Fruit fly (Drosophila melanogaster): ENCODE data around the gene CG4829.

Gene CG4829

DNA sequence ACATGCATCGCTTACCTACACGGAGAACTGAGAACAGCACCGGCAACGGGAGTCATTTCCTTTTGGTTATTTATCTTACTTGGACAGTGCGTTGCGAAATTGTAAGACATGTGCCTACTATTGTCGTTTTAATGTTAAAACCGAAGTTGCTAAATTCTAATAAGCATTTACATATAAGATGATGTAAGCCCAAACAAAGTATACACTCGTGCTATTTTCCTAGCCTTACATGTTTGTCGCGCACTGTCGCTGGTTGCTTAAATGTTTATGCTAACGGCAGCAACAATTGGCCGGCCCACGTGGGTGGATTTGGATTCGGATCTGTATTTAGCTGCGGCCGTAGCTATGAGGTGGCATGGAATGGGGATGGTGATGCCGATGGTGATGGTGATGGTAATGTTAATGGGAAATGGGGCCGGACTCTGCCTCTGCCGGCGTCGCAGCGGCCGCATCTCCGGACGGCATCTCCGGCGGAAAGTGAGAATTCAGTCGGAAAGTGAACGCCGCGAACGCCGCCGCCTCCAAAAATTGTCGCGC, at the start of gene CG4829 (continued):
- TF ChIP-seq sqz (GFP tag; optimal IDR thresholded peaks at IDR 0.05) (peak; percentile 88), CG33557 (GFP tag; optimal IDR thresholded peaks at IDR 0.05) (peak; percentile 52), CoRest (tag; optimal IDR thresholded peaks at IDR 0.05) (peak; percentile 90), CG7987 (GFP tag; optimal IDR thresholded peaks at IDR 0.05) (peak; percentile 72), tap (tag; optimal IDR thresholded peaks at IDR 0.05) (peak; percentile 92), CG4360 (GFP tag; IDR thresholded peaks at IDR 0.05) (peak; percentile 50), sisA (GFP tag; IDR thresholded peaks at IDR 0.05) (peak; percentile 92), bcd (GFP tag; optimal IDR thresholded peaks at IDR 0.05) (peak; percentile 86), CG33213 (GFP tag; optimal IDR thresholded peaks at IDR 0.05) (peak; percentile 85), MTF-1 (GFP tag; optimal IDR thresholded peaks at IDR 0.05; ENCODE audit: borderline replicate concordance) (peak; percentile 86), gt (GFP tag; IDR thresholded peaks at IDR 0.05) (no peak; the same call in 1 of the 2 replicates), ranshi (GFP tag; IDR thresholded peaks at IDR 0.05) (peak; percentile 90), CG18011 (GFP tag; optimal IDR thresholded peaks at IDR 0.05) (peak; percentile 52), CG8089 (GFP tag; optimal IDR thresholded peaks at IDR 0.05) (peak; percentile 84), Scr (GFP tag; IDR thresholded peaks at IDR 0.05; ENCODE audit: partially characterized antibody) (no peak), h (optimal IDR thresholded peaks at IDR 0.05) (no peak), CG11723 (GFP tag; optimal IDR thresholded peaks at IDR 0.05) (peak; percentile 77), vvl (GFP tag; IDR thresholded peaks at IDR 0.05) (peak; percentile 94), MESR4 (GFP tag; optimal IDR thresholded peaks at IDR 0.05) (peak; percentile 10), CG12769 (tag; optimal IDR thresholded peaks at IDR 0.05) (peak; percentile 95), chm (GFP tag; IDR thresholded peaks at IDR 0.05) (peak; percentile 87; the same call in 1 of the 2 replicates), CG1603 (tag; optimal IDR thresholded peaks at IDR 0.05) (peak; percentile 95), Side (GFP tag; optimal IDR thresholded peaks at IDR 0.05) (peak; percentile 85), CG17385 (GFP tag; optimal IDR thresholded peaks at IDR 0.05) (peak; percentile 85), wdn (GFP tag; IDR thresholded peaks at IDR 0.05) (peak; percentile 70; the same call in 1 of the 2 replicates), CG7372 (GFP tag; IDR thresholded peaks at IDR 0.05) (peak; percentile 79), CG30403 (GFP tag; optimal IDR thresholded peaks at IDR 0.05) (peak; percentile 85), CG16815 (GFP tag; optimal IDR thresholded peaks at IDR 0.05) (peak; percentile 63), Sry-β (GFP tag; optimal IDR thresholded peaks at IDR 0.05) (peak; percentile 6), ro (GFP tag; IDR thresholded peaks at IDR 0.05) (peak; percentile 73), lola (GFP tag; optimal IDR thresholded peaks at IDR 0.05) (peak in 1 of 3 experiments; percentile 66), CTCF (GFP tag; optimal IDR thresholded peaks at IDR 0.05) (peak; percentile 51), CG7556 (GFP tag; optimal IDR thresholded peaks at IDR 0.05) (peak; percentile 81), chinmo (GFP tag; IDR thresholded peaks at IDR 0.05; ENCODE audit: partially characterized antibody) (no peak), ttk (GFP tag; IDR thresholded peaks at IDR 0.05) (peak; percentile 84), CG9817 (tag; optimal IDR thresholded peaks at IDR 0.05) (peak; percentile 91), hth (optimal IDR thresholded peaks at IDR 0.05) (no peak), CG10431 (GFP tag; optimal IDR thresholded peaks at IDR 0.05) (peak; percentile 43), CG13296 (GFP tag; optimal IDR thresholded peaks at IDR 0.05) (peak; percentile 86), Chrac-16 (GFP tag; optimal IDR thresholded peaks at IDR 0.05) (peak; percentile 72), Jarid2 (GFP tag; optimal IDR thresholded peaks at IDR 0.05) (peak; percentile 64), Atf3 (GFP tag; optimal IDR thresholded peaks at IDR 0.05) (peak; percentile 80), CG8944 (GFP tag; optimal IDR thresholded peaks at IDR 0.05) (peak; percentile 79), CG16779 (GFP tag; IDR thresholded peaks at IDR 0.05) (0 out of 2 replicates have a peak, but pooled peaks have one; percentile 49), tna (GFP tag; IDR thresholded peaks at IDR 0.05; ENCODE audit: partially characterized antibody) (no peak), CG13894 (tag; optimal IDR thresholded peaks at IDR 0.05) (peak; percentile 81), Lpt (GFP tag; optimal IDR thresholded peaks at IDR 0.05) (no peak), CG10321 (GFP tag; IDR thresholded peaks at IDR 0.05) (peak; percentile 15; the same call in 1 of the 2 replicates), CG5953 (GFP tag; IDR thresholded peaks at IDR 0.05) (peak; percentile 82), Fer2 (tag; optimal IDR thresholded peaks at IDR 0.05) (peak; percentile 76), CG12104 (GFP tag; optimal IDR thresholded peaks at IDR 0.05) (peak; percentile 79)

Data from whole organism, embryonic.